Fruit fly (Drosophila melanogaster): ENCODE data around the gene CG15822.
A peak's percentile ranks its signal among the peaks of the same experiment; 100 is the strongest.

CG15822 gene

DNA sequence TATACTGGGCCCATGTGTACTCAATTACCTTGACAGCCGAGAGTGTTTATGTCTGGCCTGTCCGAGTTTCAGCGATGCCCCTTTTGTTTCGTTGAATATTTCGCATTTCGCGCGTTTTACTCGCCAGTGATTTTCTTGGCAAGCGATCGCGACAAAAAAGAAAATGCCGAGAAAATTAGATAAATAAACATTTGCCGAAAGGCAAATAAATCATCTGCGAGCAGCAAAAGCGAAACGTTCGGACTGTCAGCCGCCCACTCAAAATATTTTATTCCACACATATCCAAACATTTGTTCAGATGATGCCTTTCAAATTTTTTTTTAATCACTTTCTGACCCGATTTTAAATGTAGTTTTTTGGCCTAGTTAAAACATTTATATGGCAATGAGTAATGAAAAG lies 41.9 kb downstream of the CG15822 start:
- peak; percentile 71; the same call in 2 of the 3 replicates for TF ChIP-seq sr (GFP tag; IDR thresholded peaks at IDR 0.05)
- 0 out of 3 replicates have a peak, but pooled peaks have one; percentile 8 for TF ChIP-seq so (GFP tag; IDR thresholded peaks at IDR 0.05)
- no peak for TF ChIP-seq E2f1 (GFP tag; IDR thresholded peaks at IDR 0.05)
- peak; percentile 89 for TF ChIP-seq sd (tag; optimal IDR thresholded peaks at IDR 0.05)

DNA sequence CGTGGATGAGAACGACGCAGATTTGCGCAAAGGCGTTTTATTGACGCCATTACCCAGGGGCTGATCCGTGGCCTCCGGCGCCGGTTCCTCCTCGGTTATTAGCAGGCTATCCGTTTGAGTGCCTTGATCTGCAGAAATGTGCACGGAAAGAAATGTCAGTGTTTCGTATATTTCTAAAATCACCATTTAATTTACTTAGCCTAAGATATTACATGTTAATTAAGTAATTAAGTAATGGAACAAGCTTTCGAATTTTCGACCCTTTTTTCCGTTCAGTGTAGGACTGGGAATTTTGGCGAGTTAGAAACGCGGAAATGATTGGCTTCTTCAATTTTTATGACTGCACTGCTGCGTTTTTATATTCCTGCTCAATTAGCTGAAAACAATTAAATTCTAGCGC lies 44.7 kb downstream of the CG15822 start:
- no peak for TF ChIP-seq CG6683 (GFP tag; optimal IDR thresholded peaks at IDR 0.05)
- no peak for TF ChIP-seq CG14667 (GFP tag; IDR thresholded peaks at IDR 0.05)
- TF ChIP-seq CG4854 (GFP tag; optimal IDR thresholded peaks at IDR 0.05): no peak
- TF ChIP-seq CG4404 (GFP tag; IDR thresholded peaks at IDR 0.05): no peak
- TF ChIP-seq dpn (GFP tag; optimal IDR thresholded peaks at IDR 0.05): no peak
- no peak for TF ChIP-seq unc-4 (GFP tag; IDR thresholded peaks at IDR 0.05; ENCODE audit: partially characterized antibody)
- TF ChIP-seq jigr1 (GFP tag; IDR thresholded peaks at IDR 0.05): no peak
- TF ChIP-seq pzg (GFP tag; optimal IDR thresholded peaks at IDR 0.05): no peak
- no peak for TF ChIP-seq CG7786 (GFP tag; optimal IDR thresholded peaks at IDR 0.05)
- TF ChIP-seq lbe (GFP tag; optimal IDR thresholded peaks at IDR 0.05): no peak

DNA sequence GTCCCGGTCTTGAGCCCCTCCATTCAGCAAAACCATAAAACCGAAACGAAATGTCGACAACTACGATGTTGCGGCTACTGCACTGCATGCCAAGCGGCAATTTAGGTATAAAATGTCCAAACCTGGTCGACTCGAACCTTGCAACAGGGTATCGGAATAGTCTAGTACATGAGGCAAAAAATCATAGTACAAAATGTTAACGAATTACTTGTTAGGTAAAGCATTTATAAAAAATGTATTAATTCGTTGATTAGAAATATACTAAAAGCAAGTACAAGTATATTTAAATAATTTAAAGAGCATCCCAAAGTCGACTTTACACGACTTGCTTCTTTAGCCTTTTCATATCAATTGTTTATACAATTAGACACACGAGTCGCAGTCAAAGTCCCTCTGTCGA lies 45.6 kb downstream of the CG15822 start:
- TF ChIP-seq D19A (tag; optimal IDR thresholded peaks at IDR 0.05) (peak; percentile 92), Drgx (GFP tag; IDR thresholded peaks at IDR 0.05) (peak; percentile 25; the same call in 1 of the 2 replicates), dmrt11E (tag; optimal IDR thresholded peaks at IDR 0.05) (peak; percentile 51), Xrp1 (GFP tag; IDR thresholded peaks at IDR 0.05) (0 out of 2 replicates have a peak, but pooled peaks have one; percentile 22), gem (tag; optimal IDR thresholded peaks at IDR 0.05) (peak; percentile 14), oc (tag; optimal IDR thresholded peaks at IDR 0.05) (no peak)

DNA sequence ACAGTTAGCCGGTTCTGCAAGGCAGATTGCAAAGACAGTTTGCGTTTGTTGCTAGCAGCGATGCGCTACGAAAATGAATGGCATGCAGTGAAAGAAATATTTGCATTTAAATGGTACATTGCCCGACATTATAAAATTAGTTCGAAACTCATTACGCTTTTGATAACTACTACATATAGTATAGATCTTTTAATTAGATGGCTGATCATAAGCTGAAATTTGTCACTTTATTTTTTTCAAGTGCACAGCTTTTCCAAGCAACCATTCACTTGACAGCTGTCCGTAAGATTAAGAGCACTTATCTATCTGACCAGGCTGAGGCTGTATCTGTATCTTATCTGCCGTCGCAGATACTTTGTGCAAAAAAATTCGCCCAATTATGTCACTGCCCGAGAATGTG lies 46.6 kb downstream of the CG15822 start:
- no peak for TF ChIP-seq prd (optimal IDR thresholded peaks at IDR 0.05)
- 0 out of 3 replicates have a peak, but pooled peaks have one; percentile 43 for TF ChIP-seq prd (GFP tag; IDR thresholded peaks at IDR 0.05)
- TF ChIP-seq Drgx (GFP tag; IDR thresholded peaks at IDR 0.05): peak; percentile 85
- peak; percentile 45 for TF ChIP-seq sens (GFP tag)
- peak; percentile 2 for TF ChIP-seq Blimp-1 (GFP tag; optimal IDR thresholded peaks at IDR 0.05)
- TF ChIP-seq dysf (GFP tag; IDR thresholded peaks at IDR 0.05): 0 out of 3 replicates have a peak, but pooled peaks have one; percentile 13
- TF ChIP-seq Xrp1 (GFP tag; IDR thresholded peaks at IDR 0.05): peak; percentile 13; the same call in 1 of the 2 replicates
- no peak for TF ChIP-seq CG15601 (tag; optimal IDR thresholded peaks at IDR 0.05)
- TF ChIP-seq fd96Cb (tag; optimal IDR thresholded peaks at IDR 0.05): peak; percentile 7
- peak; percentile 14 for TF ChIP-seq CG9727 (GFP tag; optimal IDR thresholded peaks at IDR 0.05)
- no peak for TF ChIP-seq CG17802 (tag; optimal IDR thresholded peaks at IDR 0.05)
- TF ChIP-seq nom (GFP tag; optimal IDR thresholded peaks at IDR 0.05): peak; percentile 31
- TF ChIP-seq Ets65A (GFP tag): peak; percentile 79
- no peak for TF ChIP-seq Opbp (GFP tag; IDR thresholded peaks at IDR 0.05; ENCODE audit: partially characterized antibody)
- TF ChIP-seq CG9817 (tag; optimal IDR thresholded peaks at IDR 0.05): no peak
- TF ChIP-seq wek (GFP tag; optimal IDR thresholded peaks at IDR 0.05): no peak
- no peak for TF ChIP-seq Sry-β (GFP tag; optimal IDR thresholded peaks at IDR 0.05)
- peak; percentile 68 for TF ChIP-seq Med (GFP tag)
- TF ChIP-seq Rfx (GFP tag; IDR thresholded peaks at IDR 0.05): 0 out of 2 replicates have a peak, but pooled peaks have one; percentile 12

All from whole organism, embryonic.